Fruit fly (Drosophila melanogaster) whole organism, embryonic: ENCODE results near the gene CG3587.

ENCODE experiments used
- Ada2b ChIP-seq: fragments of 200-800 bp; sonication (Bioruptor generic); IDR thresholded peaks from 2 replicates; pipeline ENCODE4 v1.3.6; 2022; ENCODE audit warnings: missing biosample characterization, missing genetic modification characterization
- Asciz ChIP-seq: fragments of 200-800 bp; sonication (Bioruptor generic); optimal IDR thresholded peaks from 2 replicates; lab custom pipeline; 2017; ENCODE audit warnings: missing biosample characterization, mild to moderate bottlenecking, missing genetic modification characterization, missing genetic modification reagents
- CG11723 ChIP-seq: fragments of 200-800 bp; sonication (Bioruptor generic); optimal IDR thresholded peaks from 2 replicates; lab custom pipeline; 2017; ENCODE audit warnings: missing biosample characterization, mild to moderate bottlenecking, missing genetic modification characterization
- CG13287 ChIP-seq: fragments of 200-800 bp; sonication (Bioruptor generic); IDR thresholded peaks from 2 replicates; pipeline ENCODE4 v1.3.6; 2022; ENCODE audit warnings: missing biosample characterization, missing genetic modification characterization; ENCODE audit not compliant: partially characterized antibody
- CG13296 ChIP-seq: fragments of 200-800 bp; sonication (Bioruptor generic); optimal IDR thresholded peaks from 3 replicates; lab custom pipeline; 2018; ENCODE audit warnings: missing biosample characterization, mild to moderate bottlenecking, missing genetic modification characterization
- CG13775 ChIP-seq: fragments of 200-800 bp; sonication (Bioruptor generic); optimal IDR thresholded peaks from 3 replicates; lab custom pipeline; 2017; ENCODE audit warnings: missing biosample characterization, mild to moderate bottlenecking, missing genetic modification characterization
- CG15479 ChIP-seq: fragments of 200-800 bp; sonication (Bioruptor generic); optimal IDR thresholded peaks from 3 replicates; lab custom pipeline; 2019; ENCODE audit warnings: missing biosample characterization, mild to moderate bottlenecking, missing genetic modification characterization, moderate library complexity
- CG17328 ChIP-seq: fragments of 200-800 bp; sonication (Bioruptor generic); IDR thresholded peaks from 2 replicates; pipeline ENCODE4 v1.3.6; 2022; ENCODE audit warnings: missing biosample characterization, missing genetic modification characterization
- CG17568 ChIP-seq: fragments of 200-800 bp; sonication (Bioruptor generic); optimal IDR thresholded peaks from 2 replicates; lab custom pipeline; 2018; ENCODE audit warnings: missing biosample characterization, mild to moderate bottlenecking, missing genetic modification characterization, moderate library complexity
- CG2129 ChIP-seq: fragments of 200-800 bp; sonication (Bioruptor generic); IDR thresholded peaks from 2 replicates; pipeline ENCODE4 v1.3.6; 2022; ENCODE audit warnings: missing biosample characterization, missing genetic modification characterization; ENCODE audit not compliant: partially characterized antibody
- CG2712 ChIP-seq: fragments of 200-800 bp; optimal IDR thresholded peaks from 3 replicates; lab custom pipeline; 2019; ENCODE audit warnings: missing biosample characterization, mild to moderate bottlenecking, missing genetic modification characterization, moderate library complexity
- CG2875 ChIP-seq: fragments of 200-800 bp; sonication (Bioruptor generic); optimal IDR thresholded peaks from 2 replicates; lab custom pipeline; 2017; ENCODE audit warnings: missing biosample characterization, mild to moderate bottlenecking, missing genetic modification characterization, missing genetic modification reagents
- CG30020 ChIP-seq: fragments of 200-800 bp; optimal IDR thresholded peaks from 2 replicates; lab custom pipeline; 2019; ENCODE audit warnings: missing biosample characterization, mild to moderate bottlenecking, missing genetic modification characterization, moderate library complexity
- CG34376 ChIP-seq: fragments of 200-800 bp; sonication (Bioruptor generic); optimal IDR thresholded peaks from 2 replicates; lab custom pipeline; 2018; ENCODE audit warnings: missing biosample characterization, mild to moderate bottlenecking, missing genetic modification characterization
- CG3838 ChIP-seq: fragments of 200-800 bp; sonication (Bioruptor generic); optimal IDR thresholded peaks from 3 replicates; lab custom pipeline; 2016; ENCODE audit warnings: missing biosample characterization, missing genetic modification characterization
- CG4328 ChIP-seq: fragments of 200-800 bp; sonication (Bioruptor generic); optimal IDR thresholded peaks from 3 replicates; lab custom pipeline; 2017; ENCODE audit warnings: missing biosample characterization, missing genetic modification reagents, missing genetic modification characterization
- CG4730 ChIP-seq: fragments of 200-800 bp; sonication (Bioruptor generic); IDR thresholded peaks from 2 replicates; pipeline ENCODE4 v1.3.6; 2022; ENCODE audit warnings: missing biosample characterization, missing genetic modification characterization
- CG5180 ChIP-seq: fragments of 200-800 bp; sonication (Bioruptor generic); optimal IDR thresholded peaks from 3 replicates; lab custom pipeline; 2017; ENCODE audit warnings: missing biosample characterization, missing genetic modification characterization, mild to moderate bottlenecking, moderate library complexity, missing genetic modification reagents
- CG6683 ChIP-seq: fragments of 200-800 bp; sonication (Bioruptor generic); optimal IDR thresholded peaks from 2 replicates; lab custom pipeline; 2017; ENCODE audit warnings: missing biosample characterization, mild to moderate bottlenecking, missing genetic modification characterization, missing genetic modification reagents
- CG6854 ChIP-seq: fragments of 200-800 bp; sonication (Bioruptor generic); optimal IDR thresholded peaks from 3 replicates; lab custom pipeline; 2017; ENCODE audit warnings: missing biosample characterization, mild to moderate bottlenecking, missing genetic modification characterization
- CG7963 ChIP-seq: fragments of 200-800 bp; sonication (Bioruptor generic); IDR thresholded peaks from 3 replicates; pipeline ENCODE4 v1.3.6; 2022; ENCODE audit warnings: missing biosample characterization, missing genetic modification characterization; ENCODE audit not compliant: partially characterized antibody
- CG7987 ChIP-seq: fragments of 200-800 bp; sonication (Bioruptor generic); optimal IDR thresholded peaks from 2 replicates; lab custom pipeline; 2018; ENCODE audit warnings: missing biosample characterization, mild to moderate bottlenecking, missing genetic modification characterization, moderate library complexity
- CG8478 ChIP-seq: fragments of >200 bp; optimal IDR thresholded peaks from 2 replicates; lab custom pipeline; 2018
- CTCF ChIP-seq: fragments of 200-800 bp; sonication (Bioruptor generic); optimal IDR thresholded peaks from 2 replicates; lab custom pipeline; 2017; ENCODE audit warnings: missing biosample characterization, mild to moderate bottlenecking, missing genetic modification characterization, moderate library complexity
- CoRest ChIP-seq: fragments of 200-800 bp; sonication (Bioruptor generic); optimal IDR thresholded peaks from 3 replicates; lab custom pipeline; 2018; ENCODE audit warnings: missing biosample characterization, mild to moderate bottlenecking, missing genetic modification characterization, moderate library complexity
- Deaf1 ChIP-seq: fragments of 200-800 bp; optimal IDR thresholded peaks from 3 replicates; lab custom pipeline; 2019; ENCODE audit warnings: missing biosample characterization, mild to moderate bottlenecking, missing genetic modification characterization, moderate library complexity
- Dip3 ChIP-seq: fragments of 200-800 bp; sonication (Bioruptor generic); optimal IDR thresholded peaks from 3 replicates; lab custom pipeline; 2016; ENCODE audit warnings: missing biosample characterization, missing genetic modification characterization
- Dp ChIP-seq: fragments of 200-800 bp; sonication (Bioruptor generic); optimal IDR thresholded peaks from 2 replicates; lab custom pipeline; 2018; ENCODE audit warnings: missing biosample characterization, mild to moderate bottlenecking, missing genetic modification characterization, moderate library complexity
- Eip74EF ChIP-seq, 2 experiments: fragments of 200-800 bp in 1 of 2; fragments of >200 bp in 1 of 2; sonication (Bioruptor generic) in 1 of 2; optimal IDR thresholded peaks; 2 replicates each; lab custom pipeline; 2017 to 2019; ENCODE audit warnings: missing biosample characterization in 2 of 2, missing genetic modification characterization in 2 of 2, mild to moderate bottlenecking in 1 of 2, moderate library complexity in 1 of 2
- Hr39 ChIP-seq: fragments of >200 bp; optimal IDR thresholded peaks from 2 replicates; lab custom pipeline; 2017
- Mrtf ChIP-seq: fragments of 200-800 bp; sonication (Bioruptor generic); IDR thresholded peaks from 3 replicates; pipeline ENCODE4 v1.3.6; 2022; ENCODE audit warnings: missing biosample characterization, missing genetic modification characterization
- Oli ChIP-seq: fragments of 200-800 bp; sonication (Bioruptor generic); optimal IDR thresholded peaks from 2 replicates; lab custom pipeline; 2018; ENCODE audit warnings: missing biosample characterization, mild to moderate bottlenecking, missing genetic modification characterization, moderate library complexity
- Opbp ChIP-seq: fragments of 200-800 bp; sonication (Bioruptor generic); IDR thresholded peaks from 3 replicates; pipeline ENCODE4 v1.3.6; 2022; ENCODE audit warnings: missing biosample characterization, missing genetic modification characterization; ENCODE audit not compliant: partially characterized antibody
- ase ChIP-seq: fragments of 200-800 bp; sonication (Bioruptor generic); IDR thresholded peaks from 3 replicates; pipeline ENCODE4 v1.3.6; 2022; ENCODE audit warnings: missing biosample characterization, missing genetic modification characterization
- ato ChIP-seq: fragments of 200-800 bp; sonication (Bioruptor generic); IDR thresholded peaks from 2 replicates; pipeline ENCODE4 v1.3.6; 2022; ENCODE audit warnings: missing biosample characterization, missing genetic modification characterization; ENCODE audit not compliant: partially characterized antibody
- bigmax ChIP-seq: fragments of 200-800 bp; sonication (Bioruptor generic); optimal IDR thresholded peaks from 2 replicates; lab custom pipeline; 2018; ENCODE audit warnings: missing biosample characterization, mild to moderate bottlenecking, missing genetic modification characterization
- br ChIP-seq: fragments of >200 bp; optimal IDR thresholded peaks from 2 replicates; lab custom pipeline; 2017
- disco-r ChIP-seq: fragments of 200-800 bp; sonication (Bioruptor generic); optimal IDR thresholded peaks from 2 replicates; lab custom pipeline; 2016; ENCODE audit warnings: missing biosample characterization, missing genetic modification characterization
- fd64A ChIP-seq: fragments of 200-800 bp; sonication (Bioruptor generic); optimal IDR thresholded peaks from 3 replicates; lab custom pipeline; 2018; ENCODE audit warnings: missing biosample characterization, mild to moderate bottlenecking, missing genetic modification characterization
- fu2 ChIP-seq: fragments of 200-800 bp; sonication (Bioruptor generic); optimal IDR thresholded peaks from 2 replicates; lab custom pipeline; 2016; ENCODE audit warnings: missing biosample characterization, missing genetic modification characterization
- gfzf ChIP-seq: fragments of 200-800 bp; sonication (Bioruptor generic); optimal IDR thresholded peaks from 2 replicates; lab custom pipeline; 2016; ENCODE audit warnings: missing biosample characterization, mild to moderate bottlenecking, missing genetic modification characterization, moderate library complexity
- gsb-n ChIP-seq: fragments of 200-800 bp; sonication (Bioruptor generic); optimal IDR thresholded peaks from 3 replicates; lab custom pipeline; 2018; ENCODE audit warnings: missing biosample characterization, mild to moderate bottlenecking, missing genetic modification characterization
- jigr1 ChIP-seq: fragments of 200-800 bp; sonication (Bioruptor generic); IDR thresholded peaks from 3 replicates; pipeline ENCODE4 v1.3.6; 2022; ENCODE audit warnings: missing biosample characterization, missing genetic modification characterization
- kah ChIP-seq: fragments of 200-800 bp; sonication (Bioruptor generic); optimal IDR thresholded peaks from 2 replicates; lab custom pipeline; 2018; ENCODE audit warnings: missing biosample characterization, mild to moderate bottlenecking, missing genetic modification characterization
- nerfin-2 ChIP-seq: fragments of 200-800 bp; sonication (Bioruptor generic); IDR thresholded peaks from 2 replicates; pipeline ENCODE4 v1.3.6; 2022; ENCODE audit warnings: missing biosample characterization, missing genetic modification characterization; ENCODE audit not compliant: partially characterized antibody
- nmo ChIP-seq: fragments of 200-800 bp; sonication (Bioruptor generic); optimal IDR thresholded peaks from 2 replicates; lab custom pipeline; 2018; ENCODE audit warnings: missing biosample characterization, mild to moderate bottlenecking, missing genetic modification characterization, moderate library complexity
- nom ChIP-seq: fragments of 200-800 bp; sonication (Bioruptor generic); optimal IDR thresholded peaks from 2 replicates; lab custom pipeline; 2017; ENCODE audit warnings: missing biosample characterization, missing genetic modification characterization, mild to moderate bottlenecking, moderate library complexity, missing genetic modification reagents
- row ChIP-seq: fragments of 200-800 bp; sonication (Bioruptor generic); IDR thresholded peaks from 3 replicates; pipeline ENCODE4 v1.3.6; 2022; ENCODE audit warnings: missing biosample characterization, missing genetic modification characterization
- ssp ChIP-seq: fragments of 200-800 bp; sonication (Bioruptor generic); IDR thresholded peaks from 2 replicates; pipeline ENCODE4 v1.3.6; 2022; ENCODE audit warnings: missing biosample characterization, missing genetic modification characterization

The CG3587 gene

DNA sequence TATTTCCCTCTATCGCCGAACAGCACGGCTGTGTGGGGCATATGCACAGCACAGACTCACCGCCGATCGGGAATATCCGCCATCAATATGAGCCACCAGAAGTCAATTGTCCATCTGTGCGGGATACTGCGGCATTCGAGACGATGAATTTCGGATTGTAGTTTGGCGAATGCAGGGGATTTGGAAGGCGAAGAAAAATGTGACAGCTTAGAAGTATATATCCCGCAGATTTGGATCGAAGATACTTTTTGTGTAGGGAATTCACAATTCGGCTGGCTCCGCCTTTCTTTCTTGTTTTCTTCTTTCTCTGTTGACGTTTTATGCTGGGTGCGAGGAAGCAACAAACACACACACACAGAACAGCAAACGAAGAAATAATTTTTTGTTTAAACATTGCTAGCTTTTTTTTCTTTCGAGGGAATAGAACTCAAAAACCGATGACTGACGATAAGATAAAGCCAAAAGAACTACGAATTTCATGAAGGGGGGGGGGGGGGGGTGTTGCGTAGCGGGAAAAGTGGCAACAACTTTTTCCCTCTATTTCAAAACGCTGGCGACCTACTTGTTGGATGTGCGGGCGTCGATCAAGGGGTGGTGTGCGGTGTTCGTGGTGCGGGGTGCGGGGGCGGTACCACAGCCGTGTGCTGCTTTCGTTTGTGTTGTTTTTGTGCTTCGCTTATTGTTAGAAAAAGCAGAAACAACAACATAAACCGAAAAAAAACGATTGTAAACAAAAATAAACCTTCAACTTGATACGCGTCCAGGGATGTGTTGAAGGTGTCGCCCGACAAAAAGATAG lies 44.3 kb downstream of the CG3587 start (continued):
- peak; percentile 23 for TF ChIP-seq disco-r (GFP tag; lab: Kevin White, UChicago)
- TF ChIP-seq ase (GFP tag; lab: Robert Waterston, UW): peak; percentile 70; the same call in 1 of the 3 replicates
- TF ChIP-seq CG8478 (lab: Kevin White, UChicago): no peak
- peak; percentile 82 for TF ChIP-seq jigr1 (GFP tag; lab: Robert Waterston, UW)
- peak in 1 of 2 experiments; percentile 75 for TF ChIP-seq Eip74EF (GFP tag; optimal IDR thresholded peaks at IDR 0.05; lab: Kevin White, UChicago)
- peak; percentile 12 for TF ChIP-seq kah (GFP tag; lab: Kevin White, UChicago)
- TF ChIP-seq CG7987: no peak
- peak; percentile 7 for TF ChIP-seq fd64A (GFP tag; lab: Kevin White, UChicago)
- TF ChIP-seq CG6854 (GFP tag; lab: Kevin White, UChicago): peak; percentile 11
- peak; percentile 43 for TF ChIP-seq CG13775
- no peak for TF ChIP-seq nom (GFP tag; lab: Kevin White, UChicago)
- peak; percentile 44 for TF ChIP-seq CG3838
- TF ChIP-seq Asciz (GFP tag; lab: Kevin White, UChicago): peak; percentile 67
- peak; percentile 74 for TF ChIP-seq fu2
- TF ChIP-seq nmo (GFP tag; lab: Kevin White, UChicago): peak; percentile 89
- TF ChIP-seq CG17328 (GFP tag; lab: Robert Waterston, UW): peak; percentile 70
- TF ChIP-seq CG30020 (tag; lab: Kevin White, UChicago): no peak
- TF ChIP-seq CG2875 (GFP tag; lab: Kevin White, UChicago): peak; percentile 61
- peak; percentile 82 for TF ChIP-seq CG2712 (tag; lab: Kevin White, UChicago)
- peak; percentile 38 for TF ChIP-seq CG4328 (GFP tag; lab: Kevin White, UChicago)
- no peak for TF ChIP-seq CG34376
- TF ChIP-seq ato (GFP tag; lab: Robert Waterston, UW): no peak
- peak; percentile 65 for TF ChIP-seq ssp (GFP tag; lab: Robert Waterston, UW)
- no peak for TF ChIP-seq gfzf (GFP tag; lab: Kevin White, UChicago)
- TF ChIP-seq Dip3 (GFP tag; lab: Kevin White, UChicago): peak; percentile 69
- peak; percentile 40 for TF ChIP-seq Deaf1 (tag; lab: Kevin White, UChicago)
- TF ChIP-seq CG15479: no peak
- TF ChIP-seq CG5180 (GFP tag; lab: Kevin White, UChicago): peak; percentile 52
- no peak for TF ChIP-seq nerfin-2 (GFP tag; lab: Robert Waterston, UW)
- TF ChIP-seq CG13287 (GFP tag; lab: Robert Waterston, UW): no peak
- TF ChIP-seq CG17568 (GFP tag; lab: Kevin White, UChicago): peak; percentile 32
- no peak for TF ChIP-seq CG6683 (GFP tag; lab: Kevin White, UChicago)
- no peak for TF ChIP-seq bigmax (GFP tag; lab: Kevin White, UChicago)
- peak; percentile 61 for TF ChIP-seq gsb-n
- TF ChIP-seq CTCF (GFP tag; lab: Kevin White, UChicago): no peak
- peak; percentile 35 for TF ChIP-seq CG13296 (GFP tag; lab: Kevin White, UChicago)
- TF ChIP-seq Ada2b (GFP tag; lab: Robert Waterston, UW): peak; percentile 37
- TF ChIP-seq CoRest (tag; lab: Kevin White, UChicago): peak; percentile 89
- peak; percentile 89 for TF ChIP-seq Oli (tag; lab: Kevin White, UChicago)
- peak; percentile 77; the same call in 2 of the 3 replicates for TF ChIP-seq Mrtf (GFP tag; lab: Robert Waterston, UW)
- TF ChIP-seq CG7963: no peak
- no peak for TF ChIP-seq CG2129 (GFP tag; lab: Robert Waterston, UW)
- peak; percentile 93 for TF ChIP-seq row
- TF ChIP-seq br (lab: Kevin White, UChicago): no peak
- TF ChIP-seq CG11723 (GFP tag; lab: Kevin White, UChicago): peak; percentile 77
- TF ChIP-seq Opbp: no peak
- TF ChIP-seq Hr39: no peak
- TF ChIP-seq Dp: no peak
- peak; percentile 50 for TF ChIP-seq CG4730
